Worm (Caenorhabditis elegans) whole organism, L2 larva: Measurements from ENCODE around the gene Y38E10A.14.

Source experiments
- aly-2 ChIP-seq: fragments of 150-350 bp; optimal IDR thresholded peaks from 2 replicates; lab custom pipeline; 2014; ENCODE audit warnings: missing biosample characterization, missing genetic modification characterization
- ama-1 ChIP-seq: fragments of 150-350 bp; optimal IDR thresholded peaks from 2 replicates; lab custom pipeline; 2018; ENCODE audit warnings: inconsistent platforms
- ceh-82 ChIP-seq: fragments of 150-350 bp; optimal IDR thresholded peaks from 2 replicates; lab custom pipeline; 2014; ENCODE audit warnings: missing biosample characterization, missing genetic modification characterization
- egl-27 ChIP-seq: sonication (generic microtip); optimal IDR thresholded peaks from 3 replicates; lab custom pipeline; 2017; ENCODE audit warnings: missing biosample characterization, missing genetic modification reagents, missing genetic modification characterization
- lsy-2 ChIP-seq, 2 experiments: fragments of 150-350 bp in 1 of 2; sonication (generic microtip) in 1 of 2; optimal IDR thresholded peaks; 2 replicates each; lab custom pipeline; 2014 to 2017; ENCODE audit warnings: missing biosample characterization in 2 of 2, missing genetic modification characterization in 2 of 2
- nhr-11 ChIP-seq: fragments of 150-350 bp; optimal IDR thresholded peaks from 2 replicates; lab custom pipeline; 2014; ENCODE audit warnings: missing biosample characterization, missing genetic modification characterization
- nhr-12 ChIP-seq: fragments of 150-350 bp; optimal IDR thresholded peaks from 2 replicates; lab custom pipeline; 2014; ENCODE audit warnings: missing biosample characterization, missing genetic modification characterization
- nhr-237 ChIP-seq: fragments of 150-350 bp; optimal IDR thresholded peaks from 2 replicates; lab custom pipeline; 2014; ENCODE audit warnings: missing biosample characterization, missing genetic modification characterization
- zag-1 ChIP-seq: fragments of 150-350 bp; optimal IDR thresholded peaks from 2 replicates; lab custom pipeline; 2014; ENCODE audit warnings: missing biosample characterization, missing genetic modification characterization
- ztf-4 ChIP-seq: fragments of 150-350 bp; optimal IDR thresholded peaks from 2 replicates; lab custom pipeline; 2014; ENCODE audit warnings: missing biosample characterization, missing genetic modification characterization

- TF ChIP-seq nhr-12 (tag; lab: Kevin White, UChicago) (no peak), lsy-2 (tag; optimal IDR thresholded peaks at IDR 0.05; lab: Kevin White, UChicago) (no peak), zag-1 (tag; lab: Kevin White, UChicago) (no peak), ama-1 (lab: Kevin White, UChicago) (no peak), ztf-4 (tag; lab: Kevin White, UChicago) (no peak), ceh-82 (tag; lab: Kevin White, UChicago) (no peak), nhr-237 (tag; lab: Kevin White, UChicago) (no peak), aly-2 (tag; lab: Kevin White, UChicago) (no peak), egl-27 (tag; lab: Kevin White, UChicago) (no peak), nhr-11 (tag; lab: Kevin White, UChicago) (no peak)
These were observed 5.1 kb upstream of the Y38E10A.14 start, which contains the start of gene Y38E10A.28 for ce11 chrII:12629387-12629786.
